Worm (Caenorhabditis elegans) whole organism, mixed stage, embryonic: Measurements from ENCODE around the gene npr-17.
"Not testable (repeated sequence)": the region's sequence is repeated elsewhere in the genome, so short reads cannot be mapped to it uniquely, and the experiment has no call there.

Experiments
- M03D4.4 ChIP-seq: sonication (generic microtip); optimal IDR thresholded peaks from 2 replicates; lab custom pipeline; 2017; ENCODE audit warnings: mild to moderate bottlenecking, missing genetic modification characterization, missing compliant biosample characterization
- bed-3 ChIP-seq: fragments of 200-800 bp; sonication (Bioruptor generic); optimal IDR thresholded peaks from 3 replicates; lab custom pipeline; 2018; ENCODE audit warnings: mild to moderate bottlenecking, missing genetic modification characterization, moderate library complexity, missing compliant biosample characterization
- blmp-1 ChIP-seq: fragments of 150-350 bp; optimal IDR thresholded peaks from 2 replicates; lab custom pipeline; 2014; ENCODE audit warnings: missing biosample characterization, missing genetic modification characterization
- ceh-39 ChIP-seq: fragments of 150-350 bp; optimal IDR thresholded peaks from 2 replicates; lab custom pipeline; 2014; ENCODE audit warnings: missing biosample characterization, missing genetic modification characterization
- ceh-43 ChIP-seq: fragments of 200-800 bp; sonication (Bioruptor generic); optimal IDR thresholded peaks from 2 replicates; lab custom pipeline; 2018; ENCODE audit warnings: mild to moderate bottlenecking, missing genetic modification characterization, moderate library complexity, missing compliant biosample characterization
- ceh-83 ChIP-seq: fragments of 200-800 bp; sonication (Bioruptor generic); optimal IDR thresholded peaks from 2 replicates; lab custom pipeline; 2018; ENCODE audit warnings: mild to moderate bottlenecking, missing genetic modification characterization, missing compliant biosample characterization
- ces-1 ChIP-seq: fragments of 150-350 bp; optimal IDR thresholded peaks from 2 replicates; lab custom pipeline; 2014; ENCODE audit warnings: missing biosample characterization, missing genetic modification reagents, missing genetic modification characterization
- drap-1 ChIP-seq: fragments of 200-800 bp; sonication (Bioruptor generic); optimal IDR thresholded peaks from 3 replicates; lab custom pipeline; 2018; ENCODE audit warnings: mild to moderate bottlenecking, missing genetic modification characterization, missing compliant biosample characterization
- elt-3 ChIP-seq: fragments of 150-350 bp; optimal IDR thresholded peaks from 2 replicates; lab custom pipeline; 2014; ENCODE audit warnings: missing biosample characterization, missing genetic modification characterization
- flh-1 ChIP-seq: fragments of 200-800 bp; sonication (Bioruptor generic); optimal IDR thresholded peaks from 2 replicates; lab custom pipeline; 2018; ENCODE audit warnings: mild to moderate bottlenecking, missing genetic modification characterization, moderate library complexity, missing compliant biosample characterization
- ham-2 ChIP-seq: fragments of 200-800 bp; sonication (Bioruptor generic); optimal IDR thresholded peaks from 2 replicates; lab custom pipeline; 2018; ENCODE audit warnings: mild to moderate bottlenecking, missing genetic modification characterization, missing compliant biosample characterization
- hlh-1 ChIP-seq: fragments of 150-350 bp; optimal IDR thresholded peaks from 2 replicates; lab custom pipeline; 2014; ENCODE audit warnings: missing biosample characterization, missing genetic modification reagents, missing genetic modification characterization
- lin-13 ChIP-seq: fragments of 150-350 bp; optimal IDR thresholded peaks from 2 replicates; lab custom pipeline; 2014; ENCODE audit warnings: missing biosample characterization, missing genetic modification characterization
- lin-32 ChIP-seq: fragments of 200-800 bp; sonication (Bioruptor generic); optimal IDR thresholded peaks from 2 replicates; lab custom pipeline; 2018; ENCODE audit warnings: mild to moderate bottlenecking, missing genetic modification characterization, missing compliant biosample characterization
- lsy-2 ChIP-seq: fragments of 150-350 bp; optimal IDR thresholded peaks from 2 replicates; lab custom pipeline; 2014; ENCODE audit warnings: missing biosample characterization, missing genetic modification characterization
- mab-5 ChIP-seq: fragments of 150-350 bp; optimal IDR thresholded peaks from 2 replicates; lab custom pipeline; 2014; ENCODE audit warnings: missing biosample characterization, missing genetic modification characterization
- mep-1 ChIP-seq: fragments of 150-350 bp; optimal IDR thresholded peaks from 2 replicates; lab custom pipeline; 2017; ENCODE audit warnings: missing biosample characterization, missing genetic modification reagents, missing genetic modification characterization, inconsistent platforms
- nhr-12 ChIP-seq: fragments of 150-350 bp; optimal IDR thresholded peaks from 2 replicates; lab custom pipeline; 2014; ENCODE audit warnings: missing biosample characterization, missing genetic modification characterization
- nhr-237 ChIP-seq: fragments of 150-350 bp; optimal IDR thresholded peaks from 2 replicates; lab custom pipeline; 2014; ENCODE audit warnings: missing biosample characterization, missing genetic modification characterization
- nhr-28 ChIP-seq: fragments of 150-350 bp; optimal IDR thresholded peaks from 2 replicates; lab custom pipeline; 2014; ENCODE audit warnings: missing biosample characterization, missing genetic modification characterization
- nhr-76 ChIP-seq: sonication (generic microtip); optimal IDR thresholded peaks from 2 replicates; lab custom pipeline; 2017; ENCODE audit warnings: missing biosample characterization, missing genetic modification characterization
- pha-4 ChIP-seq: fragments of 150-350 bp; optimal IDR thresholded peaks from 2 replicates; lab custom pipeline; 2018; ENCODE audit warnings: missing biosample characterization, missing genetic modification reagents, missing genetic modification characterization
- sem-2 ChIP-seq: fragments of 200-800 bp; sonication (Bioruptor generic); optimal IDR thresholded peaks from 2 replicates; lab custom pipeline; 2018; ENCODE audit warnings: mild to moderate bottlenecking, missing genetic modification characterization, missing compliant biosample characterization
- tbx-8 ChIP-seq: fragments of 200-800 bp; sonication (Bioruptor generic); optimal IDR thresholded peaks from 2 replicates; lab custom pipeline; 2018; ENCODE audit warnings: mild to moderate bottlenecking, missing genetic modification characterization, moderate library complexity, missing compliant biosample characterization
- unc-62 ChIP-seq: fragments of 150-350 bp; optimal IDR thresholded peaks from 2 replicates; lab custom pipeline; 2014; ENCODE audit warnings: missing biosample characterization, missing genetic modification reagents, missing genetic modification characterization
- zip-8 ChIP-seq: fragments of 150-350 bp; optimal IDR thresholded peaks from 2 replicates; lab custom pipeline; 2014; ENCODE audit warnings: missing biosample characterization, missing genetic modification characterization

Gene npr-17

ce11 chrIII:7973201-7973767 lies 23.0 kb downstream of the npr-17 start, which contains the start of the genes eef-1B.1 and aco-2:
TSS of gene eef-1B.1 (minus strand) at chrIII:7973386.
TSS of gene aco-2 (plus strand) at chrIII:7973717.
- peak; percentile 28 for TF ChIP-seq nhr-237 (tag; lab: Kevin White, UChicago)
- TF ChIP-seq mep-1, result peak; percentile 30
- peak; percentile 28 for TF ChIP-seq hlh-1 (tag; lab: Kevin White, UChicago)
- TF ChIP-seq nhr-28 (tag; lab: Kevin White, UChicago), result no peak
- TF ChIP-seq blmp-1 (tag; lab: Kevin White, UChicago), result no peak
- TF ChIP-seq ceh-43 (GFP tag; lab: Kevin White, UChicago), result no peak
- TF ChIP-seq ces-1, result peak; percentile 33
- peak; percentile 67 for TF ChIP-seq pha-4 (tag; lab: Kevin White, UChicago)
- no peak for TF ChIP-seq nhr-12
- TF ChIP-seq drap-1 (GFP tag; lab: Kevin White, UChicago), result peak; percentile 22
- TF ChIP-seq lsy-2 (tag; lab: Kevin White, UChicago), result peak; percentile 80
- TF ChIP-seq M03D4.4 (tag; lab: Kevin White, UChicago), result no peak
- TF ChIP-seq lin-13, result peak; percentile 43
- TF ChIP-seq unc-62 (GFP tag; lab: Kevin White, UChicago), result peak; percentile 6

DNA sequence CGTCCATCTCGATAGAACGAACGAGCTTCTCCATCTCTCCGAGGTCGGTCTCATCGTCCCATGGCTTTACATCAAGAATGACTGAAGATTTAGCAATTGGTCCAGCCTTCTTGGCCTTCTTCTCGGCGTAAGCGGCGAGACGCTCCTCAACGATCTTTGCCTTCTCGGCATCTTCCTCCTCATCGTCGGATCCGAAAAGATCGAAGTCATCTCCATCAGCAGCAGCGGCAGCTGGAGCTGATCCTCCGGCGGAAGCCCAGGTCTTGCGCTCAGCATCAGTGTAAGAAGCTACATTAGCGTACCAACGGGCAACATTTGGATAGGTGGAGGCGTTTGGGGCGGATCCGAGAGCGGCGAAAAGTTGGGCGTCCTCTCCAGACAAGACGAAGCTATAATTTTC lies 23.6 kb downstream of the npr-17 start:
- TF ChIP-seq ces-1, result no peak
- no peak for TF ChIP-seq mab-5 (tag; lab: Kevin White, UChicago)
- no peak for TF ChIP-seq ceh-83
- no peak for TF ChIP-seq bed-3 (GFP tag; lab: Kevin White, UChicago)
- no peak for TF ChIP-seq blmp-1 (tag; lab: Kevin White, UChicago)
- no peak for TF ChIP-seq nhr-28 (tag; lab: Kevin White, UChicago)
- TF ChIP-seq flh-1, result no peak
- no peak for TF ChIP-seq nhr-76
- no peak for TF ChIP-seq zip-8 (tag; lab: Kevin White, UChicago)
- TF ChIP-seq drap-1 (GFP tag; lab: Kevin White, UChicago), result no peak
- TF ChIP-seq ham-2, result no peak
- TF ChIP-seq hlh-1 (tag; lab: Kevin White, UChicago), result no peak
- no peak for TF ChIP-seq sem-2 (GFP tag; lab: Kevin White, UChicago)

DNA sequence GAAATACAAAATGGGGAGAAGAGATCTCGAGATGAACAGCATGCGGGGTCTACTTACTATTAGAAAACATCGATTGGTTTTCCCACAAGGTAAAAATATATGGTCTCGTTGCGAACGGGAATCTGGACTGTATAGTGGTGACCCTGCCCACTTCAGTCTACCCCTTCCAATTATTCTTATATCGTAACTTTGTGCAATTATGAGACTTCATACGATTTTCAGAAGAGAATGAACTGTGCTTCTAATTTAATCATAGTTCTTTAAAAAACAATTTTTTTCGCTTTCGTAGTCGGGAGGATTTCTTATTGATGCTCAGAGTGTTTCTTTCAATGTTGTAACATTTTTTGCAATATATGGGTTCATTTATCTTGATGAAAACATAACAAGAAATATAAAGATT lies 24.2 kb downstream of the npr-17 start, which contains the start of gene F54H12.5:
TSS of gene F54H12.5 (minus strand) at position 101 of the 400 bp plus-strand sequence.
- TF ChIP-seq lin-32 (no peak), ceh-39 (tag; lab: Kevin White, UChicago) (peak; percentile 27), unc-62 (GFP tag; lab: Kevin White, UChicago) (no peak), M03D4.4 (tag; lab: Kevin White, UChicago) (no peak)

DNA sequence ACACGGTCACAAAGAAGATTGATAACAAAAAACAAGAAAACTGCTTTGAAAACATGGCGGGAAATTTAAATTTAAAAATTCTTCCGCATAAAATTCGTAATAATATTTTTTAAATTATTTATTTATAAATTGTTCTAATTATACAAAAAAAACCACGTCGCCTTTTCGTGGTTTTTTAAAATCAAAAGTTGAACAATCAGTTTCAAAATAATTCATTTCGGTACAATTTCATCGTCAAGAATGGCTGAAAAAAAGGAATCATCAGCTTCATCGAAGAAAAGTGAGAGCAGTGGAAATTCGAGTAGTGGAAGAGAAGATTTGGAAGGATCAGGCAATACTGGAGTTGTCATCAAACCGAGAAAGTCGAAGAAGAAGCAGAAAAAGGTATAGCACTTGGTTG lies 27.1 kb downstream of the npr-17 start, which contains the start of the genes F54H12.8 and F54H12.7:
TSS of gene F54H12.8 (minus strand) at position 101 of the 400 bp plus-strand sequence.
TSS of gene F54H12.7 (plus strand) at position 229 of the 400 bp plus-strand sequence.
- TF ChIP-seq M03D4.4 (tag; lab: Kevin White, UChicago), result no peak
- no peak for TF ChIP-seq pha-4 (tag; lab: Kevin White, UChicago)

DNA sequence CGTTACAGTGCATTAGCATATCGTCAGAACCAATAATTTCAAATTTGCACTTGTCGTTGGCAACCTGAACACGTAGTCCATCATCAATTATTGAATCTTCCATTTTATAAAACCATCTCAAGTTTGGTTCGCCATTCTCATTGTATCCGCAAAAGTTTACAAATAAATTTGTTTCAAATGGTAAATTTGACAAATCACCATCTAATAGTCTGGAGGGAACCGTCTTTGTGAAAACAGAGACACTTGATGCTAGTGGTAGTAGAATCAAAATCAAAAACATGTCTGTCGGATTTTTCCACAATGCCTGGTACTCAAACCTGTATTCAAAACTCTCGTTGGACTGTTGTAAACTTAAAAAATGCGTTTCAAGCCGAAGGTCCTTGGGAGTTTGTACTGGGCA lies 32.0 kb downstream of the npr-17 start, which contains the start of gene F54H12.2:
TSS of gene F54H12.2 (plus strand) at position 301 of the 400 bp plus-strand sequence.
- not testable (repeated sequence) for TF ChIP-seq tbx-8 (GFP tag; lab: Kevin White, UChicago); nhr-12; flh-1

DNA sequence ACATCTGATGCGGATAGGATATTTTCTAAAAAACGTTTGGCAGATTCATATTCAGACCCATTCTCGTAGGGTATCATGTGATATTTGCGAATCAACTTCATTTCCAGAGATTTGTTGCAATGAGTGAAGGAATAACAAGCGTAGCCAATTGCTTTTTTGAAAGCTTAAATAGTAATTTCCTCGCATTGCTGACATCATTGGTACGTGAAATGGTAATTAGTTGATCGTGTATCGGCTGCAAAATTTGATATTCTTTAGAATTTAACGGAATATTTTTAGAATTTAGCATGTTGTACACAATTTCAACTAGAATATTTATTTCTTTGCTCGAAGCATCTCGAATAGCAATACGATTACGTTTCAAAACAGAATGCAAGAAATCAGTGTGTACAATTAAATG lies 33.6 kb downstream of the npr-17 start, which contains the start of gene F54H12.4:
TSS of gene F54H12.4 (minus strand) at position 101 of the 400 bp plus-strand sequence.
- not testable (repeated sequence) for TF ChIP-seq elt-3, nhr-237, ceh-39 (tag; lab: Kevin White, UChicago)
